Worm (Caenorhabditis elegans) whole organism, L1 larva: ENCODE data around the gene F56C4.4.

Experiments used
- C16A3.4 ChIP-seq: fragments of 150-350 bp; optimal IDR thresholded peaks from 2 replicates; lab custom pipeline; 2014; ENCODE audit warnings: missing biosample characterization, missing genetic modification characterization
- F16B12.6 ChIP-seq: fragments of 150-350 bp; optimal IDR thresholded peaks from 2 replicates; lab custom pipeline; 2014; ENCODE audit warnings: missing biosample characterization, missing genetic modification characterization
- Y116A8C.19 ChIP-seq: sonication (generic microtip); optimal IDR thresholded peaks from 2 replicates; lab custom pipeline; 2016; ENCODE audit warnings: missing compliant biosample characterization, missing genetic modification characterization, borderline replicate concordance
- blmp-1 ChIP-seq: fragments of 150-350 bp; optimal IDR thresholded peaks from 2 replicates; lab custom pipeline; 2014; ENCODE audit warnings: missing biosample characterization, missing genetic modification characterization
- ceh-63 ChIP-seq: fragments of 200-800 bp; sonication (Bioruptor generic); optimal IDR thresholded peaks from 2 replicates; lab custom pipeline; 2018; ENCODE audit warnings: mild to moderate bottlenecking, missing genetic modification characterization, missing compliant biosample characterization
- ceh-8 ChIP-seq: fragments of 200-800 bp; sonication (Bioruptor generic); optimal IDR thresholded peaks from 2 replicates; lab custom pipeline; 2018; ENCODE audit warnings: mild to moderate bottlenecking, missing genetic modification characterization, moderate library complexity, missing compliant biosample characterization
- ceh-82 ChIP-seq, 3 experiments: fragments of 150-350 bp in 1 of 3; sonication (generic microtip) in 2 of 3; optimal IDR thresholded peaks; 2 replicates each; lab custom pipeline; 2014 to 2017; ENCODE audit warnings: missing biosample characterization in 3 of 3, missing genetic modification characterization in 3 of 3
- ces-1 ChIP-seq: fragments of 150-350 bp; optimal IDR thresholded peaks from 2 replicates; lab custom pipeline; 2014; ENCODE audit warnings: missing biosample characterization, missing genetic modification reagents, missing genetic modification characterization
- dsc-1 ChIP-seq: sonication (generic microtip); optimal IDR thresholded peaks from 2 replicates; lab custom pipeline; 2016; ENCODE audit warnings: mild to moderate bottlenecking, missing genetic modification characterization, missing compliant biosample characterization
- efl-1 ChIP-seq, 4 experiments: fragments of 150-350 bp; optimal IDR thresholded peaks in 3 of 4; peaks in 1 of 4; 1 replicate in 1 of 4; 2 replicates in 3 of 4; lab custom pipeline; 2014; ENCODE audit warnings: missing biosample characterization in 2 of 4, missing genetic modification characterization in 2 of 4, missing genetic modification reagents in 2 of 4
- elt-2 ChIP-seq: sonication (generic microtip); optimal IDR thresholded peaks from 2 replicates; lab custom pipeline; 2016; ENCODE audit warnings: missing genetic modification characterization, mild to moderate bottlenecking, inconsistent platforms, missing compliant biosample characterization, missing genetic modification reagents
- elt-3 ChIP-seq, 6 experiments: fragments of 150-350 bp in 1 of 6; sonication (generic microtip); optimal IDR thresholded peaks; 2 replicates each; lab custom pipeline; 2017 to 2018; ENCODE audit warnings: missing biosample characterization in 6 of 6, missing genetic modification characterization in 6 of 6, inconsistent platforms in 1 of 6
- ets-5 ChIP-seq: fragments of 200-800 bp; sonication (Bioruptor generic); IDR thresholded peaks from 2 replicates; pipeline ENCODE4 v1.3.6; 2022; ENCODE audit warnings: missing genetic modification characterization, missing compliant biosample characterization
- fkh-4 ChIP-seq: sonication (generic microtip); optimal IDR thresholded peaks from 2 replicates; lab custom pipeline; 2016; ENCODE audit warnings: missing compliant biosample characterization, missing genetic modification characterization, borderline replicate concordance
- grh-1 ChIP-seq: fragments of 200-800 bp; sonication (Bioruptor generic); IDR thresholded peaks from 2 replicates; pipeline ENCODE4 v1.3.6; 2022; ENCODE audit warnings: missing genetic modification reagents, missing genetic modification characterization, missing compliant biosample characterization
- hpl-2 ChIP-seq: fragments of 150-350 bp; optimal IDR thresholded peaks from 2 replicates; lab custom pipeline; 2014; ENCODE audit warnings: missing biosample characterization, missing genetic modification reagents, missing genetic modification characterization
- jun-1 ChIP-seq: fragments of 150-350 bp; optimal IDR thresholded peaks from 2 replicates; lab custom pipeline; 2014; ENCODE audit warnings: missing biosample characterization, missing genetic modification reagents, missing genetic modification characterization
- lin-13 ChIP-seq: fragments of 150-350 bp; optimal IDR thresholded peaks from 2 replicates; lab custom pipeline; 2014; ENCODE audit warnings: missing biosample characterization, missing genetic modification reagents, missing genetic modification characterization
- lin-14 ChIP-seq: fragments of 200-800 bp; sonication (Bioruptor generic); optimal IDR thresholded peaks from 2 replicates; lab custom pipeline; 2018; ENCODE audit warnings: mild to moderate bottlenecking, missing genetic modification characterization, moderate library complexity, missing compliant biosample characterization
- lin-35 ChIP-seq, 2 experiments: fragments of 150-350 bp; optimal IDR thresholded peaks; 2 replicates each; lab custom pipeline; 2014; ENCODE audit warnings: missing biosample characterization in 2 of 2, missing genetic modification characterization in 2 of 2, missing genetic modification reagents in 2 of 2
- mef-2 ChIP-seq: fragments of 150-350 bp; optimal IDR thresholded peaks from 2 replicates; lab custom pipeline; 2014; ENCODE audit warnings: missing biosample characterization, missing genetic modification characterization
- nhr-11 ChIP-seq: fragments of 150-350 bp; optimal IDR thresholded peaks from 2 replicates; lab custom pipeline; 2014; ENCODE audit warnings: missing biosample characterization, missing genetic modification characterization
- nhr-12 ChIP-seq: sonication (generic microtip); optimal IDR thresholded peaks from 2 replicates; lab custom pipeline; 2017; ENCODE audit warnings: missing biosample characterization, missing genetic modification characterization
- nhr-20 ChIP-seq: sonication (generic microtip); optimal IDR thresholded peaks from 2 replicates; lab custom pipeline; 2016; ENCODE audit warnings: mild to moderate bottlenecking, missing genetic modification characterization, missing compliant biosample characterization
- nhr-85 ChIP-seq: sonication (generic microtip); peaks from one replicate; lab custom pipeline; 2016; ENCODE audit warnings: missing genetic modification characterization, inconsistent platforms, missing compliant biosample characterization
- rnt-1 ChIP-seq: sonication (generic microtip); optimal IDR thresholded peaks from 2 replicates; lab custom pipeline; 2016; ENCODE audit warnings: mild to moderate bottlenecking, missing genetic modification characterization, moderate library complexity, missing compliant biosample characterization
- snu-23 ChIP-seq: sonication (generic microtip); optimal IDR thresholded peaks from 2 replicates; lab custom pipeline; 2016; ENCODE audit warnings: missing genetic modification characterization, missing compliant biosample characterization
- sptf-1 ChIP-seq: fragments of 150-350 bp; optimal IDR thresholded peaks from 2 replicates; lab custom pipeline; 2014; ENCODE audit warnings: missing biosample characterization, missing genetic modification characterization
- swsn-7 ChIP-seq: sonication (generic microtip); optimal IDR thresholded peaks from 2 replicates; lab custom pipeline; 2016; ENCODE audit warnings: missing genetic modification characterization, missing compliant biosample characterization
- tlp-1 ChIP-seq: fragments of 150-350 bp; optimal IDR thresholded peaks from 2 replicates; lab custom pipeline; 2014; ENCODE audit warnings: missing biosample characterization, missing genetic modification characterization
- unc-62 ChIP-seq: fragments of 150-350 bp; optimal IDR thresholded peaks from 2 replicates; lab custom pipeline; 2014; ENCODE audit warnings: missing biosample characterization, missing genetic modification reagents, missing genetic modification characterization
- unc-98 ChIP-seq: fragments of 200-800 bp; sonication (Bioruptor generic); IDR thresholded peaks from 2 replicates; pipeline ENCODE4 v1.3.6; 2022; ENCODE audit warnings: missing genetic modification characterization, missing compliant biosample characterization
- vab-15 ChIP-seq: sonication (generic microtip); optimal IDR thresholded peaks from 2 replicates; lab custom pipeline; 2017; ENCODE audit warnings: missing genotype, mild to moderate bottlenecking, missing genetic modification characterization, missing compliant biosample characterization
- zag-1 ChIP-seq: fragments of 150-350 bp; optimal IDR thresholded peaks from 2 replicates; lab custom pipeline; 2014; ENCODE audit warnings: missing biosample characterization, missing genetic modification characterization
- ztf-11 ChIP-seq, 2 experiments: sonication (generic microtip); optimal IDR thresholded peaks; 2 replicates each; lab custom pipeline; 2016 to 2017; ENCODE audit warnings: missing genetic modification characterization in 2 of 2, missing biosample characterization in 1 of 2, missing compliant biosample characterization in 1 of 2

The F56C4.4 gene

DNA sequence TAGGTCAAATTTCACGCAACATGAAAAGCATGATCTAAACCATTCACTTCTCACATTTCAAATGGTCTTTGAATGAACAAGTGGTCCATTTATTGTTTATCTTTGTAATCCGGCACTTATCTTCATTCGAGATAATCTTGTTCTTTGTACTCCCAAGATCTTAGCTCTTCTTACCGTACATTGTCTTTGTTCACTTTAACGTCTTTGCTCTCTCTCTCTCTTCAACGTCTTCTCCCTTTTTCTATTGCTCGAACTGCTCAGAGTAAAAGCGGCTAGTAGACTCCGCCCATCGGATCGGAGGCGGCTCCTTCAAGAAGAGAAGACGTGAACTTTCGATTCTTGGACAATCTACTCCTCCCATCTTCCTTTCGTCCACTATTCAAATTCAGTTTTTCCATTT lies 5.6 kb upstream of the F56C4.4 start, which contains the start of gene F56C4.1:
TSS of gene F56C4.1 (plus strand) at position 301 of the 400 bp plus-strand sequence.
- TF ChIP-seq C16A3.4 (tag; lab: Kevin White, UChicago) = no peak
- no peak for TF ChIP-seq Y116A8C.19 (tag; lab: Kevin White, UChicago)
- no peak for TF ChIP-seq swsn-7 (tag; lab: Kevin White, UChicago)
- TF ChIP-seq nhr-12 (tag; lab: Kevin White, UChicago) = no peak
- TF ChIP-seq ztf-11 (tag; optimal IDR thresholded peaks at IDR 0.05; lab: Kevin White, UChicago) = no peak
- no peak for TF ChIP-seq ceh-8 (GFP tag; lab: Kevin White, UChicago)
- no peak for TF ChIP-seq lin-13 (GFP tag; lab: Kevin White, UChicago)
- no peak for TF ChIP-seq hpl-2 (GFP tag; lab: Kevin White, UChicago)
- no peak for TF ChIP-seq dsc-1
- no peak for TF ChIP-seq nhr-11
- no peak for TF ChIP-seq elt-3 (tag; optimal IDR thresholded peaks at IDR 0.05; lab: Kevin White, UChicago)
- TF ChIP-seq grh-1 (GFP tag; lab: Robert Waterston, UW) = no peak
- TF ChIP-seq fkh-4 (tag; lab: Kevin White, UChicago) = no peak

DNA sequence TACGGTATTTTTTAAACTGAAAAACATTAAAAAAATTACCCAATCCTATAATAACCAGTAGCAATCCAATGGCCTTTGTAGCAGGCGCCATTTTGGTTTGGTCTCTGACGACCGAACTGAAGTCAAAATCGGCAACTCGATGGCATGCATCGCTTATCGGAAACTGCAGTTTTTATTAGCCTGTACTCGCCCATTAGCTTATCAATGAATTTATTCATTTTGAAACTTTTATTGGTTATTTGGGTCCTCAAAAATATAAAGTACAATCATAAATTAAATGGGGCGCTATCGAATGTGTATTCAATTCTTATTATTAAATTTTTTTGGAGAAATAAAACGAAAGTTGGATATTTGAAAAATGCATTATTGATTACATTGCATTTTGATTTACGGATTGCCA lies 2.3 kb downstream of the F56C4.4 start, which contains the start of gene R09H10.5:
TSS of gene R09H10.5 (minus strand) at position 106 of the 400 bp plus-strand sequence.
- TF ChIP-seq unc-98 (no peak), tlp-1 (tag; lab: Kevin White, UChicago) (peak; percentile 58), elt-2 (tag; lab: Kevin White, UChicago) (peak; percentile 60), F16B12.6 (tag; lab: Kevin White, UChicago) (no peak), vab-15 (tag; lab: Kevin White, UChicago) (no peak)

DNA sequence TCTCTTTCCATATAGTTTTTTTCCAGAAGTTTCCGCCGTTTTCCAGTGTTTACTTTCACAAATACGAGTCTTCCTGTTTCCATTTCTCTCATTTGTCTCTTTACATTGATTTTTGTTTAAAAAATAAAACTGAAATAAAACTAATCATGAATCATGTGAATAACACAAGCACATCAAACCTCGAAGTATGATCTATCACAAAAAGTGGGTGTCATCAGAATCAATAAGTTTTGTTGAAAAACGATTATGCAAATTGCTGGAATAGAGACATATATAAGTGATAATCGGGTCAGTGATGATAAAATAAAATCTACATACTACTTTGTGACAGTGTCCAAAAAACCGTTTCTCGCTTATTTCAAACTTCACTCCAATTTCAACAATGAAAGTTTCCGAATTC lies 10.3 kb downstream of the F56C4.4 start, which contains the start of gene R09H10.7:
TSS of gene R09H10.7 (plus strand) at position 301 of the 400 bp plus-strand sequence.
- TF ChIP-seq ces-1 (no peak), mef-2 (tag; lab: Kevin White, UChicago) (no peak), ceh-82 (tag; optimal IDR thresholded peaks at IDR 0.05; lab: Kevin White, UChicago) (no peak), ztf-11 (tag; optimal IDR thresholded peaks at IDR 0.05; lab: Kevin White, UChicago) (no peak), unc-62 (no peak), ceh-63 (GFP tag; lab: Kevin White, UChicago) (no peak), grh-1 (GFP tag; lab: Robert Waterston, UW) (no peak), sptf-1 (tag; lab: Kevin White, UChicago) (no peak), elt-3 (tag; optimal IDR thresholded peaks at IDR 0.05; lab: Kevin White, UChicago) (no peak), ets-5 (no peak), rnt-1 (tag; lab: Kevin White, UChicago) (no peak)
- TF ChIP-seq, all 84 proteins: peak for 0

DNA sequence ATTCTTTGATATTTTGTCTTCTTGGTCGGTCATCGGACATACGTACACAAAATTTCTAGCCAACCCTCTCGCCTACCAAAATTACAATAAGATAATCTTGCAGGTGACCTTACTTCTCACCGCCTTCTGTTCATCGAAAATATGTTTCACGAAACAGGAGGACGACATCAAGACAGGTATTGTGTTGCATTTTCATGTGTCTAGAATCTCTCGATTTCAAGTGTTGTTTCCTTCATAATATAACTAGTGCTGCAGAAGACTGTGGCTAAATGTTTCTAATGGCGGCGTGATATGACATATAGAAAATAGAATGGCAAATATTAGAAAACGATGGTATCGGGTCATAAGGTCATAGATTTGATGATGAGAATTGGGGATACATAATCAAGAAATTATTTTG lies 14.0 kb downstream of the F56C4.4 start:
- TF ChIP-seq lin-14 (GFP tag; lab: Kevin White, UChicago) (peak; percentile 65), nhr-85 (tag; lab: Kevin White, UChicago) (peak; percentile 66), elt-3 (tag; optimal IDR thresholded peaks at IDR 0.05; lab: Kevin White, UChicago) (peak in 1 of 6 experiments; percentile 46), nhr-20 (tag; lab: Kevin White, UChicago) (peak; percentile 50), lin-35 (GFP tag; optimal IDR thresholded peaks at IDR 0.05; lab: Kevin White, UChicago) (peak in 1 of 2 experiments; percentile 12), blmp-1 (peak; percentile 44), sptf-1 (tag; lab: Kevin White, UChicago) (no peak), jun-1 (no peak), ets-5 (no peak), efl-1 (optimal IDR thresholded peaks at IDR 0.05; lab: Kevin White, UChicago) (no peak), efl-1 (GFP tag; optimal IDR thresholded peaks at IDR 0.05 in 1 of 2; lab: Kevin White, UChicago) (peak in 1 of 2 experiments; percentile 18), Y116A8C.19 (tag; lab: Kevin White, UChicago) (no peak), zag-1 (tag; lab: Kevin White, UChicago) (no peak), snu-23 (peak; percentile 24)
- TF ChIP-seq, all 84 proteins: peak for 8
